Fruit fly (Drosophila melanogaster) whole organism, embryonic: ENCODE measurements around the gene CG33293.

Source experiments
- ATbp ChIP-seq: fragments of 200-800 bp; sonication (Bioruptor generic); optimal IDR thresholded peaks from 2 replicates; lab custom pipeline; 2017; ENCODE audit warnings: missing biosample characterization, mild to moderate bottlenecking, missing genetic modification characterization, missing genetic modification reagents
- BtbVII ChIP-seq: fragments of 200-800 bp; sonication (Bioruptor generic); optimal IDR thresholded peaks from 3 replicates; lab custom pipeline; 2017; ENCODE audit warnings: missing biosample characterization, mild to moderate bottlenecking, missing genetic modification characterization
- CG10979 ChIP-seq: fragments of 200-800 bp; sonication (Bioruptor generic); optimal IDR thresholded peaks from 2 replicates; lab custom pipeline; 2018; ENCODE audit warnings: missing biosample characterization, mild to moderate bottlenecking, missing genetic modification characterization, moderate library complexity
- CG11695 ChIP-seq: fragments of 200-800 bp; sonication (Bioruptor generic); IDR thresholded peaks from 3 replicates; pipeline ENCODE4 v1.3.6; 2022; ENCODE audit warnings: missing biosample characterization, missing genetic modification characterization
- CG13123 ChIP-seq: fragments of 200-800 bp; sonication (Bioruptor generic); optimal IDR thresholded peaks from 2 replicates; lab custom pipeline; 2016; ENCODE audit warnings: missing biosample characterization, missing genetic modification characterization
- CG13424 ChIP-seq: fragments of 200-800 bp; sonication (Bioruptor generic); optimal IDR thresholded peaks from 2 replicates; lab custom pipeline; 2019; ENCODE audit warnings: missing biosample characterization, mild to moderate bottlenecking, missing genetic modification characterization, moderate library complexity
- CG17912 ChIP-seq: fragments of 200-800 bp; sonication (Bioruptor generic); optimal IDR thresholded peaks from 2 replicates; lab custom pipeline; 2018; ENCODE audit warnings: missing biosample characterization, mild to moderate bottlenecking, missing genetic modification characterization
- CG42726 ChIP-seq: fragments of 200-800 bp; sonication (Bioruptor generic); IDR thresholded peaks from 2 replicates; pipeline ENCODE4 v1.3.6; 2022; ENCODE audit warnings: missing biosample characterization, missing genetic modification characterization; ENCODE audit not compliant: partially characterized antibody
- CG4707 ChIP-seq: fragments of 200-800 bp; sonication (Bioruptor generic); optimal IDR thresholded peaks from 2 replicates; lab custom pipeline; 2018; ENCODE audit warnings: missing biosample characterization, mild to moderate bottlenecking, missing genetic modification characterization, moderate library complexity
- CG7556 ChIP-seq: fragments of 200-800 bp; sonication (Bioruptor generic); optimal IDR thresholded peaks from 2 replicates; lab custom pipeline; 2017; ENCODE audit warnings: missing biosample characterization, mild to moderate bottlenecking, missing genetic modification characterization
- Lim3 ChIP-seq: fragments of 200-800 bp; sonication (Bioruptor generic); IDR thresholded peaks from 2 replicates; pipeline ENCODE4 v1.3.6; 2022; ENCODE audit warnings: missing biosample characterization, missing genetic modification characterization
- NC2β ChIP-seq: fragments of 200-800 bp; sonication (Bioruptor generic); optimal IDR thresholded peaks from 2 replicates; lab custom pipeline; 2016; ENCODE audit warnings: missing biosample characterization, missing genetic modification characterization
- tup ChIP-seq: fragments of 200-800 bp; sonication (Bioruptor generic); optimal IDR thresholded peaks from 2 replicates; lab custom pipeline; 2016; ENCODE audit warnings: missing biosample characterization, mild to moderate bottlenecking, missing genetic modification characterization, moderate library complexity
- usp ChIP-seq: fragments of >200 bp; optimal IDR thresholded peaks from 2 replicates; lab custom pipeline; 2017; ENCODE audit warnings: missing biosample characterization, missing genetic modification characterization

DNA sequence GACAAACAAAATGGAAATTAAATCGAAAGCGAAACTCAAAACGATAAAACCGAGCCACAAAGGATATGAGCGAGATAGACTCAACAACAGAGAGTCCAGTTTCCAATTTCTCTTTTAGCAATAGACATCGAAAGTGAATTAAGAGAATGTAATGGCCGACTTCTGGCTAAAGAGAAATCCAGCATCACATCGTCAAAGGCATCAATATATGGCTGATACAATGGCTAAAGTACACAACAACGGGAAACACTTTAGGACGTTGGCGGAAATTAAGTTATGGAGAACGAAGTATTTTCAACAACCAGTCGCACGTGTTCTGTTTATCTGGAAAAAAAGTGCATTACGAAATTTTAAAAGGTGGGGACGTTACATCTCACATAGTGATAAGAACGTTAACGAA, 41.0 kb downstream of the CG33293 start:
- TF ChIP-seq tup (GFP tag; lab: Kevin White, UChicago) (no peak), NC2β (no peak), CG4707 (GFP tag; lab: Kevin White, UChicago) (no peak), CG11695 (GFP tag; lab: Robert Waterston, UW) (no peak), usp (GFP tag; lab: Kevin White, UChicago) (no peak), CG17912 (GFP tag; lab: Kevin White, UChicago) (no peak), CG10979 (no peak), CG13424 (no peak), BtbVII (GFP tag; lab: Kevin White, UChicago) (no peak), CG42726 (no peak), CG7556 (no peak), Lim3 (GFP tag; lab: Robert Waterston, UW) (no peak), ATbp (GFP tag; lab: Kevin White, UChicago) (no peak), CG13123 (GFP tag; lab: Kevin White, UChicago) (no peak)
